Worm (Caenorhabditis elegans): ENCODE measurements around the gene F23H12.3.
A peak's percentile ranks its signal among the peaks of the same experiment; 100 is the strongest.

F23H12.3 gene

DNA sequence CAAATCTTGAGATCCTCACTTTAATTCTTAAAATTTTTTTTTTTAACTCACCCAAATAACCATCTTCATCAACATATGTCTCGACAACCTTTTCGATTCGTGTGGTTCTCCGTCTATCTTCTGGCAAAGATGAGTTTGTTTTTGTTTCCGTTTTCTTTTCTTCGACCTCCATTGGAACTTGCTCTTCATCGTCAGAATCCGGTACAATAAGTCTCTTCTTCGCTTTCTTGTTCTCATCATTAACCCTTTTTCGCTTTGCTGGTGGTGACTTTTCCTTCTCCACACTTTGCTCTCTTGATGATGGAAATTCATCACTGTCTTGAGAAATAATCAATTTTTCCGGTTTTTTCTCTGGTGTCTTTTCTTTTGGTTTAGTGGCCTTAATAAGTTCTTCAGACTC lies 28.9 kb upstream of the F23H12.3 start (continued):
- TF ChIP-seq ceh-27 (GFP tag; optimal IDR thresholded peaks at IDR 0.05) (no peak), ccch-3 (GFP tag; optimal IDR thresholded peaks at IDR 0.05) (no peak), attf-6 (GFP tag; IDR thresholded peaks at IDR 0.05) (no peak), hmg-20 (GFP tag; IDR thresholded peaks at IDR 0.05) (no peak), ets-4 (GFP tag; optimal IDR thresholded peaks at IDR 0.05) (no peak)

DNA sequence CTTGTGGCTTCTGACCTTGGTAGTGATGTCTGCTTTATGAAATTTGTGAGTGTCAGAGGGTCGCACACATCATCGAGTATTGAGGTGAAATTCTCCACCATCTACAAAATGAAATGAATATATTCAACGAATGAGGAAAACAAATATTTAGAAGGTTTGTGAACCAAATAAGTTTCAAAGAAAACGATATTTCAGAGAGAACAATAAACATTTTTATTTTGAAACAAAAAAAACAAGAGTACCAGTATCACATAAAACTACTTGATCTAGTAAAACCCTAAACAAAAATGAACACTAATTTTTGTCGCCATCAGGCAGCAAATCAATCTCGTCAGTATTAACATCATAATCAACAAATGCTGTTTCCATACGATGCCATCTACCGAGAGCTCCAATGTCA lies 27.9 kb upstream of the F23H12.3 start, which contains the start of gene R04F11.3:
R04F11.3 (minus strand) TSS at position 101 of the 400 bp plus-strand sequence.
- TF ChIP-seq pha-4 (tag; optimal IDR thresholded peaks at IDR 0.05) (no peak), nhr-27 (tag; optimal IDR thresholded peaks at IDR 0.05) (no peak), lag-1 (GFP tag; IDR thresholded peaks at IDR 0.05) (no peak), pbrm-1 (GFP tag; IDR thresholded peaks at IDR 0.05) (no peak), tbx-9 (tag; optimal IDR thresholded peaks at IDR 0.05; ENCODE audit: borderline replicate concordance) (no peak), chd-7 (tag; optimal IDR thresholded peaks at IDR 0.05) (no peak), lsy-27 (tag; optimal IDR thresholded peaks at IDR 0.05; ENCODE audit: borderline replicate concordance, insufficient read depth) (no peak), lir-1 (GFP tag; conservative IDR thresholded peaks at IDR 0.05) (no peak), nfya-1 (tag; optimal IDR thresholded peaks at IDR 0.05; ENCODE audit: borderline replicate concordance, insufficient read depth) (no peak), athp-1 (tag; optimal IDR thresholded peaks at IDR 0.05) (no peak), hmg-20 (GFP tag; IDR thresholded peaks at IDR 0.05) (no peak)

- TF ChIP-seq snpc-1.1 (tag; optimal IDR thresholded peaks at IDR 0.05; ENCODE audit: insufficient read depth) (peak; percentile 9), fkh-3 (tag; optimal IDR thresholded peaks at IDR 0.05) (no peak), unc-130 (GFP tag; optimal IDR thresholded peaks at IDR 0.05) (no peak), hsf-1 (GFP tag; IDR thresholded peaks at IDR 0.05) (0 out of 2 replicates have a peak, but pooled peaks have one; percentile 55), tbx-9 (tag; optimal IDR thresholded peaks at IDR 0.05; ENCODE audit: borderline replicate concordance) (no peak), cebp-2 (GFP tag; IDR thresholded peaks at IDR 0.05) (no peak), lin-35 (GFP tag; optimal IDR thresholded peaks at IDR 0.05) (peak; percentile 10 to 81 (median 15)), ztf-18 (tag; optimal IDR thresholded peaks at IDR 0.05) (peak; percentile 83), mxl-1 (tag; optimal IDR thresholded peaks at IDR 0.05) (no peak), bed-2 (GFP tag; IDR thresholded peaks at IDR 0.05) (no peak), snpc-1.3 (tag; optimal IDR thresholded peaks at IDR 0.05; ENCODE audit: insufficient read depth) (peak; percentile 83), snpc-3.4 (tag; optimal IDR thresholded peaks at IDR 0.05) (peak; percentile 67), Y53F4B.3 (GFP tag; IDR thresholded peaks at IDR 0.05) (no peak), nhr-179 (tag; optimal IDR thresholded peaks at IDR 0.05) (no peak), madf-6 (GFP tag; IDR thresholded peaks at IDR 0.05) (peak; percentile 88), C06A6.2 (GFP tag; conservative IDR thresholded peaks at IDR 0.05) (no peak), pbrm-1 (GFP tag; IDR thresholded peaks at IDR 0.05) (peak; percentile 47; the same call in 1 of the 2 replicates), rec-8 (tag; optimal IDR thresholded peaks at IDR 0.05) (no peak), nfyb-1 (GFP tag; IDR thresholded peaks at IDR 0.05) (peak; percentile 36; the same call in 1 of the 2 replicates), hrde-1 (tag; optimal IDR thresholded peaks at IDR 0.05; ENCODE audit: borderline replicate concordance) (no peak), ceh-91 (GFP tag; IDR thresholded peaks at IDR 0.05) (peak; percentile 81), egl-18 (GFP tag; IDR thresholded peaks at IDR 0.05) (no peak), C17E4.6 (GFP tag; IDR thresholded peaks at IDR 0.05) (no peak), B0035.1 (tag; optimal IDR thresholded peaks at IDR 0.05) (no peak), ceh-27 (GFP tag; optimal IDR thresholded peaks at IDR 0.05) (peak; percentile 39), lin-26 (GFP tag; IDR thresholded peaks at IDR 0.05) (no peak), gei-17 (GFP tag; optimal IDR thresholded peaks at IDR 0.05) (no peak), xnd-1 (tag; optimal IDR thresholded peaks at IDR 0.05) (peak; percentile 40), akir-1 (GFP tag; optimal IDR thresholded peaks at IDR 0.05) (no peak), nhr-27 (tag; optimal IDR thresholded peaks at IDR 0.05) (no peak), rpc-1 (optimal IDR thresholded peaks at IDR 0.05) (no peak), rpc-1 (tag; optimal IDR thresholded peaks at IDR 0.05) (no peak)
Measured at ce11 chrV:12317894-12318553, 26.9 kb upstream of the F23H12.3 start, which contains the start of the genes R04F11.5 and R04F11.2. TSS of gene R04F11.5 (minus strand) at chrV:12318019. TSS of gene R04F11.2 (plus strand) at chrV:12318381.
